Fruit fly (Drosophila melanogaster) whole organism, pupa: ENCODE results near the gene Eip75B.

Source experiments
- CG10348 ChIP-seq: fragments of 200-800 bp; sonication (Bioruptor generic); IDR thresholded peaks from 2 replicates; pipeline ENCODE4 v1.3.6; 2022; ENCODE audit warnings: missing biosample characterization, missing genetic modification characterization
- CG12605 ChIP-seq: fragments of 200-800 bp; sonication (Bioruptor generic); IDR thresholded peaks from 2 replicates; pipeline ENCODE4 v1.3.6; 2022; ENCODE audit warnings: missing biosample characterization, missing genetic modification characterization
- CG13204 ChIP-seq: fragments of 200-800 bp; sonication (Bioruptor generic); optimal IDR thresholded peaks from 2 replicates; lab custom pipeline; 2018; ENCODE audit warnings: missing biosample characterization, mild to moderate bottlenecking, missing genetic modification characterization, moderate library complexity
- CG14655 ChIP-seq: fragments of 200-800 bp; sonication (Bioruptor generic); optimal IDR thresholded peaks from 3 replicates; lab custom pipeline; 2017; ENCODE audit warnings: mild to moderate bottlenecking, missing biosample characterization, missing genetic modification reagents, missing genetic modification characterization
- CG15710 ChIP-seq: fragments of 200-800 bp; sonication (Bioruptor generic); optimal IDR thresholded peaks from 2 replicates; lab custom pipeline; 2018; ENCODE audit warnings: missing biosample characterization, mild to moderate bottlenecking, missing genetic modification characterization, moderate library complexity
- CG17806 ChIP-seq: fragments of 200-800 bp; sonication (Bioruptor generic); optimal IDR thresholded peaks from 2 replicates; lab custom pipeline; 2018; ENCODE audit warnings: missing biosample characterization, mild to moderate bottlenecking, missing genetic modification characterization, moderate library complexity
- CG32121 ChIP-seq: fragments of 200-800 bp; sonication (Bioruptor generic); IDR thresholded peaks from 2 replicates; pipeline ENCODE4 v1.3.6; 2022; ENCODE audit warnings: missing biosample characterization, missing genetic modification characterization
- CG34367 ChIP-seq: fragments of 200-800 bp; sonication (Bioruptor generic); optimal IDR thresholded peaks from 2 replicates; lab custom pipeline; 2018; ENCODE audit warnings: missing biosample characterization, mild to moderate bottlenecking, missing genetic modification characterization
- CG4496 ChIP-seq: fragments of 200-800 bp; sonication (Bioruptor generic); IDR thresholded peaks from 3 replicates; pipeline ENCODE4 v1.3.6; 2022; ENCODE audit warnings: missing biosample characterization, missing genetic modification characterization
- CG8159 ChIP-seq: fragments of 200-800 bp; sonication (Bioruptor generic); optimal IDR thresholded peaks from 3 replicates; lab custom pipeline; 2018; ENCODE audit warnings: missing biosample characterization, mild to moderate bottlenecking, missing genetic modification characterization, moderate library complexity
- CG8301 ChIP-seq: fragments of 200-800 bp; sonication (Bioruptor generic); optimal IDR thresholded peaks from 2 replicates; lab custom pipeline; 2018; ENCODE audit warnings: missing biosample characterization, mild to moderate bottlenecking, missing genetic modification characterization
- CG9948 ChIP-seq: fragments of 200-800 bp; sonication (Bioruptor generic); optimal IDR thresholded peaks from 2 replicates; lab custom pipeline; 2018; ENCODE audit warnings: missing biosample characterization, mild to moderate bottlenecking, missing genetic modification characterization, moderate library complexity
- D1 ChIP-seq: fragments of 200-800 bp; sonication (Bioruptor generic); optimal IDR thresholded peaks from 2 replicates; lab custom pipeline; 2018; ENCODE audit warnings: missing biosample characterization, mild to moderate bottlenecking, missing genetic modification characterization, moderate library complexity
- EcR ChIP-seq: fragments of 200-800 bp; sonication (Bioruptor generic); optimal IDR thresholded peaks from 3 replicates; lab custom pipeline; 2019; ENCODE audit warnings: missing biosample characterization, missing genetic modification characterization, mild to moderate bottlenecking, moderate library complexity, missing genetic modification reagents
- Ets98B ChIP-seq: fragments of 200-800 bp; sonication (Bioruptor generic); IDR thresholded peaks from 2 replicates; pipeline ENCODE4 v1.3.6; 2022; ENCODE audit warnings: missing biosample characterization, missing genetic modification characterization
- Pif1A ChIP-seq: fragments of 200-800 bp; sonication (Bioruptor generic); optimal IDR thresholded peaks from 3 replicates; lab custom pipeline; 2016; ENCODE audit warnings: missing biosample characterization, missing genetic modification characterization
- Pif1B ChIP-seq: fragments of 200-800 bp; sonication (Bioruptor generic); optimal IDR thresholded peaks from 3 replicates; lab custom pipeline; 2016; ENCODE audit warnings: missing biosample characterization, missing genetic modification characterization
- Snoo ChIP-seq: fragments of 200-800 bp; sonication (Bioruptor generic); optimal IDR thresholded peaks from 3 replicates; lab custom pipeline; 2017; ENCODE audit warnings: missing biosample characterization, mild to moderate bottlenecking, missing genetic modification characterization, inconsistent platforms
- fd96Ca ChIP-seq: fragments of 200-800 bp; sonication (Bioruptor generic); IDR thresholded peaks from 3 replicates; pipeline ENCODE4 v1.3.6; 2022; ENCODE audit warnings: missing biosample characterization, missing genetic modification characterization
- gl ChIP-seq: fragments of 200-800 bp; sonication (Bioruptor generic); optimal IDR thresholded peaks from 2 replicates; lab custom pipeline; 2018; ENCODE audit warnings: missing biosample characterization, mild to moderate bottlenecking, missing genetic modification characterization
- rn ChIP-seq: fragments of 200-800 bp; sonication (Bioruptor generic); IDR thresholded peaks from 2 replicates; pipeline ENCODE4 v1.3.6; 2022; ENCODE audit warnings: missing biosample characterization, missing genetic modification characterization

Eip75B gene

dm6 chr3L:17978468-17978875 is 86.0 kb downstream of the Eip75B start:
- TF ChIP-seq CG32121 (peak; percentile 94), Ets98B (GFP tag; lab: Robert Waterston, UW) (peak; percentile 77), Snoo (tag; lab: Kevin White, UChicago) (peak; percentile 87), gl (tag; lab: Kevin White, UChicago) (no peak), EcR (GFP tag; lab: Kevin White, UChicago) (no peak), CG14655 (GFP tag; lab: Kevin White, UChicago) (peak; percentile 92), rn (peak; percentile 78), Pif1A (GFP tag; lab: Kevin White, UChicago) (peak; percentile 77), CG8301 (peak; percentile 91), CG10348 (GFP tag; lab: Robert Waterston, UW) (peak; percentile 54; the same call in 1 of the 2 replicates), CG15710 (tag; lab: Kevin White, UChicago) (peak; percentile 49), D1 (tag; lab: Kevin White, UChicago) (no peak), CG4496 (GFP tag; lab: Robert Waterston, UW) (peak; percentile 85), CG17806 (peak; percentile 36), CG9948 (tag; lab: Kevin White, UChicago) (peak; percentile 55), CG12605 (GFP tag; lab: Robert Waterston, UW) (peak; percentile 81), CG34367 (tag; lab: Kevin White, UChicago) (no peak), CG13204 (GFP tag; lab: Kevin White, UChicago) (no peak), Pif1B (GFP tag; lab: Kevin White, UChicago) (peak; percentile 58), CG8159 (tag; lab: Kevin White, UChicago) (peak; percentile 61), fd96Ca (GFP tag; lab: Robert Waterston, UW) (peak; percentile 53; the same call in 1 of the 3 replicates)

DNA sequence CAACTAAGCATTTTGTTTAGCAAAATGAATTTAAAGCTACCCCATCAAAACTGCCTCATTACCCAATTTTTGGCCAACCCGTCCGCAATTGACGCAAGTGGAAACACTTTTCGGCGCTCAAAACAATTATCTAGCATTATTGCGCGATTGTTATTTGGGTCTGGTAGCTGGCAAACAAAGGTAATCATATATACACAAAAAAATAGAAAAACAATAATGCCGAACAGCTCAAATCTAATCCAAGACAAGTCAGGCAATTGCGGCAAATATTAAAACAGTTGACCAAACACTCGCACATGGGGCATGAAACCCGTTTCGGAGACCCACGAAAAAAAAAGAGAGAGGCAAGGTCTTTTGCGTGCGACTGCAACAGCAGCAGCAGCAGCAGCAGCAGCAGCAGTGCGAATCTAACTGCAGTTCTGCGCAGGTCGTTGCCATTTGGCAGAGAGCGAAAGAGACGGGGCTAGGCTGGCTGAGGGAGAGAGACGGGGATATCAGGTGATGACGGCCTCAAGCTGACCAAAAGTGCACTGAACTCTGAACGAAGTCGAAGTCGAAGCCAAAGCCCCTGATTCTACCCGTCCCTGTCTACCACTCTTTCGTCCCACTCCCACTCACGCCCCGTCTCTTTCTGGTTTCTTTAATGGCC is 86.8 kb downstream of the Eip75B start:
- TF ChIP-seq EcR (GFP tag; lab: Kevin White, UChicago) (peak; percentile 93), D1 (tag; lab: Kevin White, UChicago) (no peak), CG4496 (GFP tag; lab: Robert Waterston, UW) (peak; percentile 29; the same call in 1 of the 3 replicates), CG13204 (GFP tag; lab: Kevin White, UChicago) (no peak), Ets98B (GFP tag; lab: Robert Waterston, UW) (peak; percentile 8; the same call in 1 of the 2 replicates)

DNA sequence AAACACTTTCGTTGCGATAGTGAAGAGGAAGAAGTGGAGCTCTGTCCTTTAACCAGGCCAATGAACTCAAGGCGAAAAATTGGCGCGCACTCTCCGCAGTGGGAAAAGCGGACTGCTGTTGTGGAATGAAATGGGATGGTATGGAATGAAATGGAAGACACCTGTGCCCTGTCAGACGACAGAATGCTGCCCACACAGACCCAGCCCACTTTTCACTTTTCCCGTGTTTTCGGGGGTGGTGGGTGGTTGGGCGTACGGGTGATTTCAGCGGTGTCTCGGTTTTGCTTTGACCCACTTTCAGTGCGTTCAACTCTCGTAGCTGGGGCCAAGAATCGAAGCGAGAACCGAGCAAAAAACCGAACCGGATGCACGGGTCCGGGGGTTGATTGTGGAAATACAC is 88.1 kb downstream of the Eip75B start:
- TF ChIP-seq fd96Ca (GFP tag; lab: Robert Waterston, UW) (no peak), CG32121 (peak; percentile 27; the same call in 1 of the 2 replicates), Pif1A (GFP tag; lab: Kevin White, UChicago) (no peak)

- TF ChIP-seq CG32121 (0 out of 2 replicates have a peak, but pooled peaks have one; percentile 30), CG14655 (GFP tag; lab: Kevin White, UChicago) (no peak), CG12605 (GFP tag; lab: Robert Waterston, UW) (no peak), EcR (GFP tag; lab: Kevin White, UChicago) (peak; percentile 95)
Observed at dm6 chr3L:17975348-17975952, 89.0 kb downstream of the Eip75B start.

DNA sequence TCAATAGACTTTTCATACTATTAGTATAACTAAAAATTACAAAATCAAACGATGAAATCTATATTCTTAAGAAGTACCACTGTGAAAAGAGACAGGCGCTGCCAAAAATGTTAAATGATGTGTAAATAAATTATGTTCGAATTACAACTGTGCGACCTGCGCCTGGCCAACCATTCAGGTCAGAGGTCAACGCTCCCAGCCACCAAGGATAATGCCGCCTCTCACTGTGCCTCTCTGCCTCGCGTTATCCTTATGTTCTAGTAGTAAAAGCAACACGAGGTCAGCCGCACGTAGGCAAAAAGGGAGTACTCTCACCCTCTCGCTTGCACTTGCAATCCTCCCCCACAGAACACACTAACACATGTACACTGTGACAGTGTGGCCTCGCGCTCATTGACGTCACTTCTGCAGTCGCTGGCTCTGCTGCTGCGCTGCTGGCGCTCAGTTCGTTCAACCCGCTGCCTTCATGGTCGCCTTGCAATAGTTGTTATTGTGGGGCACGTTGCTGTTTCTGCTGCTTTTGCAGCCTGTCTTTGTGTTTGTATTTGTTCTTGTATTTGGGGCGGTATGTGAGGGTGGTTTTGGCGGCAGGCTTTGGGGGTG is 89.9 kb downstream of the Eip75B start:
- no peak for TF ChIP-seq Pif1B (GFP tag; lab: Kevin White, UChicago)
- no peak for TF ChIP-seq CG8159 (tag; lab: Kevin White, UChicago)
- no peak for TF ChIP-seq fd96Ca (GFP tag; lab: Robert Waterston, UW)
- TF ChIP-seq CG9948 (tag; lab: Kevin White, UChicago), result no peak
- peak; percentile 98 for TF ChIP-seq EcR (GFP tag; lab: Kevin White, UChicago)
- peak; percentile 14; the same call in 1 of the 2 replicates for TF ChIP-seq Ets98B (GFP tag; lab: Robert Waterston, UW)
- peak; percentile 34; the same call in 1 of the 2 replicates for TF ChIP-seq CG32121
- peak; percentile 24 for TF ChIP-seq CG13204 (GFP tag; lab: Kevin White, UChicago)
- TF ChIP-seq CG17806, result no peak
- TF ChIP-seq Snoo (tag; lab: Kevin White, UChicago), result no peak
- TF ChIP-seq CG10348 (GFP tag; lab: Robert Waterston, UW), result no peak
- TF ChIP-seq CG8301, result no peak
- TF ChIP-seq D1 (tag; lab: Kevin White, UChicago), result no peak
- TF ChIP-seq, all 21 proteins: peak for 4

DNA sequence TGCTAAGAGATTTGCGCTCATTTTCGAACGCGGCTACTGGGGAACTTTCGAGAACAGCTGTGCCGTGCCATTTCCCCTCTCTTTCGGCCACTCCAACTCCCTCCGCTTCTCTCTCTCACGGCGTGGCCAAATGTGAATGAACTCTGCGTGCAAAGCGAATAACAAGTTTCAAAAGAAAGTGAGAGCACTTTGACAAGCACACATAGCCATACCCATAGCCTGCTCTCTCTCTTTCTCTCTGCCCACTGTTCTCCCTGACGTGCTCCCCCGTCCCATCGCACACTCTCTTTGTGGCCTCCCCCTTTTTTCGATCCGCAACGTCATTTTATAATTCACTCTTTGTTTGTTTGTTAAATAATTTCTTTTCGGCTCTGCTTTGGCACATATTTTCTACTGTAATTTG is 91.5 kb downstream of the Eip75B start:
- TF ChIP-seq CG34367 (tag; lab: Kevin White, UChicago) (no peak), CG15710 (tag; lab: Kevin White, UChicago) (no peak), CG32121 (peak; percentile 52; the same call in 1 of the 2 replicates), CG8301 (no peak), CG9948 (tag; lab: Kevin White, UChicago) (no peak), CG12605 (GFP tag; lab: Robert Waterston, UW) (no peak), EcR (GFP tag; lab: Kevin White, UChicago) (peak; percentile 61), D1 (tag; lab: Kevin White, UChicago) (no peak), Ets98B (GFP tag; lab: Robert Waterston, UW) (peak; percentile 48), Pif1A (GFP tag; lab: Kevin White, UChicago) (peak; percentile 34), fd96Ca (GFP tag; lab: Robert Waterston, UW) (peak; percentile 77; the same call in 2 of the 3 replicates), CG17806 (no peak), CG10348 (GFP tag; lab: Robert Waterston, UW) (no peak), CG8159 (tag; lab: Kevin White, UChicago) (no peak), CG13204 (GFP tag; lab: Kevin White, UChicago) (no peak), Pif1B (GFP tag; lab: Kevin White, UChicago) (no peak), Snoo (tag; lab: Kevin White, UChicago) (no peak), CG4496 (GFP tag; lab: Robert Waterston, UW) (no peak), rn (no peak), CG14655 (GFP tag; lab: Kevin White, UChicago) (peak; percentile 25), gl (tag; lab: Kevin White, UChicago) (no peak)
- TF ChIP-seq, all 21 proteins: peak for 6
